Fruit fly (Drosophila melanogaster) whole organism: ENCODE results near the gene Sec15.
A peak's percentile ranks its signal among the peaks of the same experiment; 100 is the strongest.

Experiments
- CG8478 ChIP-seq: fragments of >200 bp; optimal IDR thresholded peaks from 2 replicates; lab custom pipeline; 2018; ENCODE audit warnings: inconsistent platforms
- Dll ChIP-seq: fragments of >200 bp; optimal IDR thresholded peaks from 2 replicates; lab custom pipeline; 2017
- EcR ChIP-seq, 2 experiments: fragments of >200 bp; optimal IDR thresholded peaks; 2 replicates each; lab custom pipeline; 2017; ENCODE audit warnings: missing biosample characterization in 2 of 2, missing genetic modification characterization in 2 of 2, missing genetic modification reagents in 2 of 2
- pan ChIP-seq: fragments of >200 bp; optimal IDR thresholded peaks from 2 replicates; lab custom pipeline; 2017
- psq ChIP-seq: fragments of >200 bp; optimal IDR thresholded peaks from 2 replicates; lab custom pipeline; 2017
- usp ChIP-seq: fragments of >200 bp; optimal IDR thresholded peaks from 2 replicates; lab custom pipeline; 2017; ENCODE audit warnings: missing biosample characterization, missing genetic modification characterization, mixed read lengths

Sec15 gene

dm6 chr3R:21109712-21110111 lies 1.9 kb upstream of the Sec15 start:
- no peak for TF ChIP-seq usp
- no peak for TF ChIP-seq CG8478 (lab: Kevin White, UChicago)
- no peak for TF ChIP-seq Dll (lab: Kevin White, UChicago)
- no peak for TF ChIP-seq psq (lab: Kevin White, UChicago)
- no peak for TF ChIP-seq pan (lab: Kevin White, UChicago)
- no peak for TF ChIP-seq EcR (GFP tag; optimal IDR thresholded peaks at IDR 0.05; lab: Kevin White, UChicago)

- no peak for TF ChIP-seq CG8478 (lab: Kevin White, UChicago)
- no peak for TF ChIP-seq psq (lab: Kevin White, UChicago)
- TF ChIP-seq pan (lab: Kevin White, UChicago): no peak
- no peak for TF ChIP-seq usp
- no peak for TF ChIP-seq Dll (lab: Kevin White, UChicago)
- no peak for TF ChIP-seq EcR (GFP tag; optimal IDR thresholded peaks at IDR 0.05; lab: Kevin White, UChicago)
Measured at dm6 chr3R:21102477-21102876, 5.3 kb downstream of the Sec15 start.

dm6 chr3R:21101453-21102214 lies 6.1 kb downstream of the Sec15 start, which contains the start of the genes CG7044 and Tbc1d22:
Gene CG7044, minus strand, starts transcription at chr3R:21101718.
Gene Tbc1d22, plus strand, starts transcription at chr3R:21102199.
- TF ChIP-seq pan (lab: Kevin White, UChicago): peak; percentile 89
- TF ChIP-seq psq (lab: Kevin White, UChicago): no peak

- TF ChIP-seq pan (lab: Kevin White, UChicago): no peak
- TF ChIP-seq EcR (GFP tag; optimal IDR thresholded peaks at IDR 0.05; lab: Kevin White, UChicago): no peak
- TF ChIP-seq Dll (lab: Kevin White, UChicago): no peak
- TF ChIP-seq usp: no peak
- TF ChIP-seq psq (lab: Kevin White, UChicago): no peak
- no peak for TF ChIP-seq CG8478 (lab: Kevin White, UChicago)
Measured at dm6 chr3R:21097631-21098117, 10.1 kb downstream of the Sec15 start, which contains the start of gene RhoGAP93B. Gene RhoGAP93B, minus strand, starts transcription at chr3R:21097827.

- TF ChIP-seq CG8478 (lab: Kevin White, UChicago) (no peak), Dll (lab: Kevin White, UChicago) (no peak), pan (lab: Kevin White, UChicago) (no peak), EcR (GFP tag; optimal IDR thresholded peaks at IDR 0.05; lab: Kevin White, UChicago) (no peak), usp (no peak), psq (lab: Kevin White, UChicago) (no peak)
Measured at dm6 chr3R:21097160-21097559, 10.6 kb downstream of the Sec15 start.

dm6 chr3R:21096532-21097143 lies 11.1 kb downstream of the Sec15 start:
- TF ChIP-seq psq (lab: Kevin White, UChicago): no peak
- no peak for TF ChIP-seq Dll (lab: Kevin White, UChicago)
- TF ChIP-seq usp: no peak
- no peak for TF ChIP-seq pan (lab: Kevin White, UChicago)
- no peak for TF ChIP-seq CG8478 (lab: Kevin White, UChicago)
- TF ChIP-seq EcR (GFP tag; optimal IDR thresholded peaks at IDR 0.05; lab: Kevin White, UChicago): no peak

dm6 chr3R:21094292-21094691 lies 13.5 kb downstream of the Sec15 start:
- TF ChIP-seq CG8478 (lab: Kevin White, UChicago) (no peak), psq (lab: Kevin White, UChicago) (no peak), EcR (GFP tag; optimal IDR thresholded peaks at IDR 0.05; lab: Kevin White, UChicago) (no peak), pan (lab: Kevin White, UChicago) (no peak), usp (no peak), Dll (lab: Kevin White, UChicago) (no peak)

dm6 chr3R:21092829-21093228 lies 14.9 kb downstream of the Sec15 start:
- TF ChIP-seq pan (lab: Kevin White, UChicago): no peak

- TF ChIP-seq psq (lab: Kevin White, UChicago) (no peak), CG8478 (lab: Kevin White, UChicago) (no peak), EcR (GFP tag; optimal IDR thresholded peaks at IDR 0.05; lab: Kevin White, UChicago) (no peak), usp (no peak), Dll (lab: Kevin White, UChicago) (no peak)
Measured at dm6 chr3R:21092036-21092435, 15.7 kb downstream of the Sec15 start.

- TF ChIP-seq pan (lab: Kevin White, UChicago) (no peak), psq (lab: Kevin White, UChicago) (no peak), CG8478 (lab: Kevin White, UChicago) (no peak), Dll (lab: Kevin White, UChicago) (no peak), usp (no peak), EcR (GFP tag; optimal IDR thresholded peaks at IDR 0.05; lab: Kevin White, UChicago) (no peak)
Measured at dm6 chr3R:21091500-21091899, 16.3 kb downstream of the Sec15 start.

dm6 chr3R:21090230-21091021 lies 17.3 kb downstream of the Sec15 start:
- TF ChIP-seq pan (lab: Kevin White, UChicago) (no peak), usp (no peak)
